Fruit fly (Drosophila melanogaster) whole organism, embryonic: Measurements from ENCODE around the gene CG31463.

Experiments
- Abd-B ChIP-seq: fragments of 200-800 bp; sonication (Bioruptor generic); optimal IDR thresholded peaks from 2 replicates; lab custom pipeline; 2018; ENCODE audit warnings: missing biosample characterization, mild to moderate bottlenecking, missing genetic modification characterization, moderate library complexity
- Aef1 ChIP-seq: fragments of 200-800 bp; sonication (Bioruptor generic); IDR thresholded peaks from 3 replicates; pipeline ENCODE4 v1.3.6; 2022; ENCODE audit warnings: missing biosample characterization, missing genetic modification characterization
- Atf-2 ChIP-seq: fragments of 200-800 bp; sonication (Bioruptor generic); optimal IDR thresholded peaks from 2 replicates; lab custom pipeline; 2016; ENCODE audit warnings: missing biosample characterization, missing genetic modification characterization
- Atf3 ChIP-seq: fragments of 200-800 bp; sonication (Bioruptor generic); optimal IDR thresholded peaks from 3 replicates; lab custom pipeline; 2016; ENCODE audit warnings: missing biosample characterization, missing genetic modification characterization
- Bdp1 ChIP-seq: fragments of 200-800 bp; sonication (Bioruptor generic); optimal IDR thresholded peaks from 3 replicates; lab custom pipeline; 2016; ENCODE audit warnings: missing biosample characterization, missing genetic modification characterization
- CG1233 ChIP-seq: fragments of 200-800 bp; sonication (Bioruptor generic); optimal IDR thresholded peaks from 4 replicates; lab custom pipeline; 2018; ENCODE audit warnings: missing biosample characterization, mild to moderate bottlenecking, missing genetic modification characterization
- CG13296 ChIP-seq: fragments of 200-800 bp; sonication (Bioruptor generic); optimal IDR thresholded peaks from 3 replicates; lab custom pipeline; 2018; ENCODE audit warnings: missing biosample characterization, mild to moderate bottlenecking, missing genetic modification characterization
- CG1529 ChIP-seq: fragments of 200-800 bp; sonication (Bioruptor generic); optimal IDR thresholded peaks from 3 replicates; lab custom pipeline; 2018; ENCODE audit warnings: missing biosample characterization, missing genetic modification characterization
- CG17802 ChIP-seq: fragments of 200-800 bp; sonication (Bioruptor generic); optimal IDR thresholded peaks from 2 replicates; lab custom pipeline; 2018; ENCODE audit warnings: missing biosample characterization, mild to moderate bottlenecking, missing genetic modification characterization, moderate library complexity
- CG1792 ChIP-seq: fragments of 200-800 bp; sonication (Bioruptor generic); optimal IDR thresholded peaks from 2 replicates; lab custom pipeline; 2016; ENCODE audit warnings: missing biosample characterization, missing genetic modification characterization
- CG18011 ChIP-seq: fragments of 200-800 bp; sonication (Bioruptor generic); optimal IDR thresholded peaks from 2 replicates; lab custom pipeline; 2017; ENCODE audit warnings: missing biosample characterization, missing genetic modification characterization, mild to moderate bottlenecking, moderate library complexity, missing genotype
- CG18619 ChIP-seq: fragments of 200-800 bp; sonication (Bioruptor generic); optimal IDR thresholded peaks from 3 replicates; lab custom pipeline; 2017; ENCODE audit warnings: missing biosample characterization, mild to moderate bottlenecking, missing genetic modification characterization
- CG2889 ChIP-seq: fragments of 200-800 bp; sonication (Bioruptor generic); IDR thresholded peaks from 3 replicates; pipeline ENCODE4 v1.3.6; 2022; ENCODE audit warnings: missing biosample characterization, missing genetic modification characterization
- CG32767 ChIP-seq: fragments of 200-800 bp; sonication (Bioruptor generic); IDR thresholded peaks from 2 replicates; pipeline ENCODE4 v1.3.6; 2022; ENCODE audit warnings: missing biosample characterization, missing genetic modification characterization
- CG33213 ChIP-seq: fragments of 200-800 bp; sonication (Bioruptor generic); optimal IDR thresholded peaks from 3 replicates; lab custom pipeline; 2016; ENCODE audit warnings: missing biosample characterization, missing genetic modification characterization
- CG3847 ChIP-seq: fragments of 200-800 bp; sonication (Bioruptor generic); IDR thresholded peaks from 2 replicates; pipeline ENCODE4 v1.3.6; 2022; ENCODE audit warnings: missing biosample characterization, missing genetic modification characterization
- CG5180 ChIP-seq: fragments of 200-800 bp; sonication (Bioruptor generic); optimal IDR thresholded peaks from 3 replicates; lab custom pipeline; 2017; ENCODE audit warnings: missing biosample characterization, missing genetic modification characterization, mild to moderate bottlenecking, moderate library complexity, missing genetic modification reagents
- CG6175 ChIP-seq: fragments of 200-800 bp; sonication (Bioruptor generic); IDR thresholded peaks from 3 replicates; pipeline ENCODE4 v1.3.6; 2022; ENCODE audit warnings: missing biosample characterization, missing genetic modification characterization
- CG8765 ChIP-seq: fragments of 200-800 bp; sonication (Bioruptor generic); IDR thresholded peaks from 2 replicates; pipeline ENCODE4 v1.3.6; 2022; ENCODE audit warnings: missing biosample characterization, missing genetic modification characterization
- CG9817 ChIP-seq: fragments of 200-800 bp; sonication (Bioruptor generic); optimal IDR thresholded peaks from 2 replicates; lab custom pipeline; 2018; ENCODE audit warnings: missing biosample characterization, mild to moderate bottlenecking, missing genetic modification characterization, moderate library complexity
- Dp ChIP-seq: fragments of 200-800 bp; sonication (Bioruptor generic); optimal IDR thresholded peaks from 2 replicates; lab custom pipeline; 2018; ENCODE audit warnings: missing biosample characterization, mild to moderate bottlenecking, missing genetic modification characterization, moderate library complexity
- HmgD ChIP-seq: fragments of 200-800 bp; sonication (Bioruptor generic); optimal IDR thresholded peaks from 3 replicates; lab custom pipeline; 2016; ENCODE audit warnings: missing biosample characterization, missing genetic modification characterization
- HmgZ ChIP-seq: fragments of 200-800 bp; sonication (Bioruptor generic); optimal IDR thresholded peaks from 2 replicates; lab custom pipeline; 2018; ENCODE audit warnings: missing biosample characterization, mild to moderate bottlenecking, missing genetic modification characterization
- NC2α ChIP-seq: fragments of 200-800 bp; sonication (Bioruptor generic); optimal IDR thresholded peaks from 2 replicates; lab custom pipeline; 2016; ENCODE audit warnings: missing biosample characterization, missing genetic modification characterization
- Nf-YA ChIP-seq: fragments of 200-800 bp; sonication (Bioruptor generic); IDR thresholded peaks from 2 replicates; pipeline ENCODE4 v1.3.6; 2022; ENCODE audit warnings: missing biosample characterization, missing genetic modification characterization
- Nf-YC ChIP-seq: fragments of 200-800 bp; optimal IDR thresholded peaks from 3 replicates; lab custom pipeline; 2019; ENCODE audit warnings: missing biosample characterization, mild to moderate bottlenecking, missing genetic modification characterization, moderate library complexity
- Pdp1 ChIP-seq, 2 experiments: fragments of 200-800 bp; sonication (Bioruptor generic); optimal IDR thresholded peaks; 3 replicates each; lab custom pipeline; 2016; ENCODE audit warnings: missing biosample characterization in 2 of 2, missing genetic modification characterization in 2 of 2, mild to moderate bottlenecking in 1 of 2, moderate library complexity in 1 of 2
- Sin3A ChIP-seq: fragments of >200 bp; optimal IDR thresholded peaks from 2 replicates; lab custom pipeline; 2018
- Ssrp ChIP-seq: fragments of 200-800 bp; sonication (Bioruptor generic); optimal IDR thresholded peaks from 2 replicates; lab custom pipeline; 2018; ENCODE audit warnings: missing biosample characterization, mild to moderate bottlenecking, missing genetic modification characterization, moderate library complexity
- Xrp1 ChIP-seq: fragments of 200-800 bp; sonication (Bioruptor generic); IDR thresholded peaks from 2 replicates; pipeline ENCODE4 v1.3.6; 2022; ENCODE audit warnings: missing biosample characterization, missing genetic modification characterization
- chinmo ChIP-seq: fragments of 200-800 bp; sonication (Bioruptor generic); IDR thresholded peaks from 4 replicates; pipeline ENCODE4 v1.3.6; 2022; ENCODE audit warnings: missing biosample characterization, missing genetic modification characterization; ENCODE audit not compliant: partially characterized antibody
- chm ChIP-seq: fragments of 200-800 bp; sonication (Bioruptor generic); IDR thresholded peaks from 2 replicates; pipeline ENCODE4 v1.3.6; 2022; ENCODE audit warnings: missing biosample characterization, missing genetic modification characterization
- dysf ChIP-seq: fragments of 200-800 bp; sonication (Bioruptor generic); IDR thresholded peaks from 3 replicates; pipeline ENCODE4 v1.3.6; 2022; ENCODE audit warnings: missing biosample characterization, missing genetic modification characterization
- en ChIP-seq: fragments of 200-800 bp; sonication (Bioruptor generic); optimal IDR thresholded peaks from 2 replicates; lab custom pipeline; 2016; ENCODE audit warnings: missing biosample characterization, missing genetic modification characterization
- gce ChIP-seq: fragments of 200-800 bp; sonication (Bioruptor generic); IDR thresholded peaks from 3 replicates; pipeline ENCODE4 v1.3.6; 2022; ENCODE audit warnings: missing biosample characterization, missing genetic modification characterization
- hbn ChIP-seq: fragments of 200-800 bp; sonication (Bioruptor generic); IDR thresholded peaks from 2 replicates; pipeline ENCODE4 v1.3.6; 2022; ENCODE audit warnings: missing biosample characterization, missing genetic modification characterization; ENCODE audit not compliant: partially characterized antibody
- inv ChIP-seq: fragments of 200-800 bp; sonication (Bioruptor generic); IDR thresholded peaks from 2 replicates; pipeline ENCODE4 v1.3.6; 2022; ENCODE audit warnings: missing biosample characterization, missing genetic modification characterization; ENCODE audit not compliant: partially characterized antibody
- lov ChIP-seq, 2 experiments: fragments of 200-800 bp in 1 of 2; fragments of >200 bp in 1 of 2; sonication (Bioruptor generic) in 1 of 2; IDR thresholded peaks in 1 of 2; optimal IDR thresholded peaks in 1 of 2; 2 replicates in 1 of 2; 3 replicates in 1 of 2; pipeline versions ENCODE4 v1.3.6 to Lab custom; 2017 to 2022; ENCODE audit warnings: missing biosample characterization in 1 of 2, missing genetic modification characterization in 1 of 2
- luna ChIP-seq: fragments of 200-800 bp; sonication (Bioruptor generic); optimal IDR thresholded peaks from 2 replicates; lab custom pipeline; 2016; ENCODE audit warnings: missing biosample characterization, missing genetic modification characterization
- org-1 ChIP-seq: fragments of 200-800 bp; sonication (Bioruptor generic); optimal IDR thresholded peaks from 2 replicates; lab custom pipeline; 2017; ENCODE audit warnings: missing biosample characterization, missing genetic modification characterization
- psq ChIP-seq: fragments of 200-800 bp; sonication (Bioruptor generic); optimal IDR thresholded peaks from 2 replicates; lab custom pipeline; 2017; ENCODE audit warnings: missing biosample characterization, missing genetic modification characterization
- pzg ChIP-seq: fragments of 200-800 bp; sonication (Bioruptor generic); optimal IDR thresholded peaks from 3 replicates; lab custom pipeline; 2018; ENCODE audit warnings: missing biosample characterization, mild to moderate bottlenecking, missing genetic modification characterization, moderate library complexity
- schlank ChIP-seq: fragments of 200-800 bp; sonication (Bioruptor generic); optimal IDR thresholded peaks from 2 replicates; lab custom pipeline; 2018; ENCODE audit warnings: missing biosample characterization, mild to moderate bottlenecking, missing genetic modification characterization
- slp2 ChIP-seq: fragments of 200-800 bp; sonication (Bioruptor generic); optimal IDR thresholded peaks from 2 replicates; lab custom pipeline; 2016; ENCODE audit warnings: missing biosample characterization, missing genetic modification characterization
- trem ChIP-seq: fragments of 200-800 bp; optimal IDR thresholded peaks from 3 replicates; lab custom pipeline; 2019; ENCODE audit warnings: missing biosample characterization, mild to moderate bottlenecking, missing genetic modification characterization, moderate library complexity
- trh ChIP-seq: fragments of 200-800 bp; sonication (Bioruptor generic); optimal IDR thresholded peaks from 2 replicates; lab custom pipeline; 2016; ENCODE audit warnings: missing biosample characterization, missing genetic modification characterization
- unc-4 ChIP-seq: fragments of 200-800 bp; sonication (Bioruptor generic); IDR thresholded peaks from 2 replicates; pipeline ENCODE4 v1.3.6; 2022; ENCODE audit warnings: missing biosample characterization, missing genetic modification characterization; ENCODE audit not compliant: partially characterized antibody
- unpg ChIP-seq: fragments of 200-800 bp; sonication (Bioruptor generic); optimal IDR thresholded peaks from 3 replicates; lab custom pipeline; 2018; ENCODE audit warnings: missing biosample characterization, mild to moderate bottlenecking, missing genetic modification characterization, moderate library complexity
- vnd ChIP-seq: fragments of 200-800 bp; sonication (Bioruptor generic); IDR thresholded peaks from 3 replicates; pipeline ENCODE4 v1.3.6; 2022; ENCODE audit warnings: missing biosample characterization, missing genetic modification characterization; ENCODE audit not compliant: partially characterized antibody

Gene CG31463

dm6 chr3R:8264302-8265080 lies 27.6 kb upstream of the CG31463 start, which contains the start of the genes RPA1 and Mcm2:
Gene RPA1 (minus strand): TSS chr3R:8264451.
Gene Mcm2 (plus strand): TSS chr3R:8264970.
- TF ChIP-seq trh (GFP tag; lab: Kevin White, UChicago) (peak; percentile 49), org-1 (GFP tag; lab: Kevin White, UChicago) (peak; percentile 16), Xrp1 (GFP tag; lab: Robert Waterston, UW) (peak; percentile 71), lov (optimal IDR thresholded peaks at IDR 0.05; lab: Kevin White, UChicago) (no peak), lov (GFP tag; IDR thresholded peaks at IDR 0.05; lab: Robert Waterston, UW) (no peak), CG17802 (tag; lab: Kevin White, UChicago) (peak; percentile 15), gce (no peak), HmgZ (tag; lab: Kevin White, UChicago) (peak; percentile 63), Atf-2 (GFP tag; lab: Kevin White, UChicago) (no peak), luna (GFP tag; lab: Kevin White, UChicago) (no peak), Aef1 (GFP tag; lab: Robert Waterston, UW) (peak; percentile 87), chm (GFP tag; lab: Robert Waterston, UW) (peak; percentile 79), slp2 (GFP tag; lab: Kevin White, UChicago) (no peak), Pdp1 (GFP tag; optimal IDR thresholded peaks at IDR 0.05; lab: Kevin White, UChicago) (peak in 1 of 2 experiments; percentile 70), CG3847 (GFP tag; lab: Robert Waterston, UW) (peak; percentile 76; the same call in 1 of the 2 replicates), vnd (GFP tag; lab: Robert Waterston, UW) (no peak), CG5180 (no peak), CG33213 (GFP tag; lab: Kevin White, UChicago) (no peak), Sin3A (lab: Kevin White, UChicago) (no peak), psq (peak; percentile 38), CG2889 (peak; percentile 73; the same call in 2 of the 3 replicates), trem (tag; lab: Kevin White, UChicago) (peak; percentile 49), en (GFP tag; lab: Kevin White, UChicago) (no peak), hbn (no peak), CG18011 (GFP tag; lab: Kevin White, UChicago) (peak; percentile 35), Nf-YA (GFP tag; lab: Robert Waterston, UW) (peak; percentile 16; the same call in 1 of the 2 replicates), CG1529 (GFP tag; lab: Kevin White, UChicago) (peak; percentile 35), pzg (peak; percentile 49), chinmo (GFP tag; lab: Robert Waterston, UW) (no peak), dysf (GFP tag; lab: Robert Waterston, UW) (peak; percentile 85), unc-4 (GFP tag; lab: Robert Waterston, UW) (no peak), CG13296 (peak; percentile 69), CG1233 (GFP tag; lab: Kevin White, UChicago) (peak; percentile 73), CG9817 (peak; percentile 80), Ssrp (tag; lab: Kevin White, UChicago) (peak; percentile 82), CG18619 (GFP tag; lab: Kevin White, UChicago) (peak; percentile 80), Bdp1 (GFP tag; lab: Kevin White, UChicago) (no peak), CG1792 (GFP tag; lab: Kevin White, UChicago) (peak; percentile 32), CG8765 (GFP tag; lab: Robert Waterston, UW) (peak; percentile 43; the same call in 1 of the 2 replicates), CG6175 (GFP tag; lab: Robert Waterston, UW) (peak; percentile 67; the same call in 2 of the 3 replicates), CG32767 (GFP tag; lab: Robert Waterston, UW) (no peak), schlank (tag; lab: Kevin White, UChicago) (peak; percentile 33), unpg (GFP tag; lab: Kevin White, UChicago) (peak; percentile 56), NC2α (no peak), Atf3 (no peak), Nf-YC (tag; lab: Kevin White, UChicago) (peak; percentile 80), HmgD (GFP tag; lab: Kevin White, UChicago) (no peak), Abd-B (GFP tag; lab: Kevin White, UChicago) (peak; percentile 81), Dp (GFP tag; lab: Kevin White, UChicago) (peak; percentile 76), inv (no peak)
